Comparison of ENCODE assay signal across 1 worm cellular context in the genomic region with DNA sequence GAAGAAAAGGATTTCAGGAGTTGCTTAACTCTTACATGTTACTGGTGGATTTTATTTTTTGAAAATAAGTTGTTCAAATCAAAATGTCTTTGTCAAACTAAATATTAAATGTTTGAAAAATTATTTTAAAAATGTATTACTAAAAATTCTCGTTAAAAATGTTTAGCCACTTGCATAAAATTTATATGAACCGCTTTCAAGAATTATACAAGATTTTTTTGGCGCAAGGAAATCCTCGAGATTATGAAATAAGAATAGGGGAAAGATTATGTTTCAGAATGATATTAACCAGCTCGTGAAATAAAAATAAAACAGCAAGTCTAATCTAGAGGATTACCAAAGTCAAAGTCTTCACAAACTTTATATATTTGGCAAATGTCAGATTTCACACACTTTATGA.
A peak's percentile ranks its signal among the peaks of the same experiment; 100 is the strongest.
TF ChIP-seq lines count a peak whose summit lies in the region.

No protein-coding gene starts in this region.

TF ChIP-seq in whole organism, L1 larva, 84 proteins besides CTCF, POLR2A, EP300 and RAD21 (continued from another document):
- TF ChIP-seq elt-3 (tag; optimal IDR thresholded peaks at IDR 0.05; lab: Kevin White, UChicago), result no peak
- no peak for TF ChIP-seq sup-37 (GFP tag; optimal IDR thresholded peaks at IDR 0.05; lab: Kevin White, UChicago)
- TF ChIP-seq efl-1 (optimal IDR thresholded peaks at IDR 0.05; lab: Kevin White, UChicago), result peak in 1 of 2 experiments; percentile 7
- TF ChIP-seq efl-1 (GFP tag; optimal IDR thresholded peaks at IDR 0.05 in 1 of 2; lab: Kevin White, UChicago), result peak in 1 of 2 experiments; percentile 63
- no peak for TF ChIP-seq aha-1 (tag; optimal IDR thresholded peaks at IDR 0.05; lab: Kevin White, UChicago)
- no peak for TF ChIP-seq efl-3 (GFP tag; optimal IDR thresholded peaks at IDR 0.05; lab: Kevin White, UChicago)
- no peak for TF ChIP-seq ceh-63 (GFP tag; optimal IDR thresholded peaks at IDR 0.05; lab: Kevin White, UChicago)
- TF ChIP-seq unc-30 (tag; optimal IDR thresholded peaks at IDR 0.05; lab: Kevin White, UChicago), result no peak
- TF ChIP-seq xbp-1 (tag; optimal IDR thresholded peaks at IDR 0.05; lab: Kevin White, UChicago), result no peak
- TF ChIP-seq pax-3 (tag; optimal IDR thresholded peaks at IDR 0.05; lab: Kevin White, UChicago), result no peak
- no peak for TF ChIP-seq fkh-4 (tag; optimal IDR thresholded peaks at IDR 0.05; lab: Kevin White, UChicago; ENCODE audit: borderline replicate concordance)
